Worm (Caenorhabditis elegans): ENCODE data around the gene sre-14.

DNA sequence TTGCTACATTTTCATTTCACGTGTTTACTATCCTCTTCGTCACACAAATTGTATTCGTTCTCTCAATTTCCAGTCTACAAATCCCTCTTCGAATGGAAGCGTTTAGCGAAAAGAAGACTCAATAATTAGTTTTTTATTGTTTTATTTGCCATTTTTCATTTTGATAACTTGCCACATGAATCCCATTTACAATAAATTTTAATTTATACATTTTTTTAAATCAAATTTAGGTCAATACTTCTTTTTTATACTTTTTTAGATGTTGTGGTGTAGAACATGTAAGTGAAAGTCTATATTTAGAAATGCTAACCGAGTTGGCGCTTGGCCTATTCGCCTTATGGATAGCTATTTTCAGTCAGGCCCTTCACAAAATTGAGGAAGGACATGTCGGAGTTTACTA lies 26.4 kb upstream of the sre-14 start, which contains the start of gene erl-1:
- TF ChIP-seq unc-86 (tag; optimal IDR thresholded peaks at IDR 0.05): no peak
- no peak for TF ChIP-seq ama-1 (optimal IDR thresholded peaks at IDR 0.05)
- TF ChIP-seq lin-13 (GFP tag; optimal IDR thresholded peaks at IDR 0.05): no peak
- no peak for TF ChIP-seq unc-62 (GFP tag; optimal IDR thresholded peaks at IDR 0.05)
